Fruit fly (Drosophila melanogaster): ENCODE data around the gene CG43924.

CG43924 gene

dm6 chr2L:15750523-15751258 is 39.8 kb upstream of the CG43924 start, which contains the start of gene ND-B17 (continued):
- TF ChIP-seq Fer3 (tag; optimal IDR thresholded peaks at IDR 0.05): no peak
- peak; percentile 18 for TF ChIP-seq vfl (GFP tag; optimal IDR thresholded peaks at IDR 0.05)
- no peak for TF ChIP-seq Doc3 (GFP tag; IDR thresholded peaks at IDR 0.05; ENCODE audit: partially characterized antibody)
- peak; percentile 53; the same call in 1 of the 2 replicates for TF ChIP-seq CG7372 (GFP tag; IDR thresholded peaks at IDR 0.05)
- TF ChIP-seq CG4707 (GFP tag; optimal IDR thresholded peaks at IDR 0.05): no peak
- TF ChIP-seq Neu2 (GFP tag; optimal IDR thresholded peaks at IDR 0.05; ENCODE audit: borderline replicate concordance): no peak
- 0 out of 2 replicates have a peak, but pooled peaks have one; percentile 19 for TF ChIP-seq Rx (GFP tag; IDR thresholded peaks at IDR 0.05)
- no peak for TF ChIP-seq gcm (GFP tag; optimal IDR thresholded peaks at IDR 0.05)
- no peak for TF ChIP-seq CG17361 (GFP tag; IDR thresholded peaks at IDR 0.05)
- no peak for TF ChIP-seq CG12769 (tag; optimal IDR thresholded peaks at IDR 0.05)
- TF ChIP-seq eve (GFP tag; optimal IDR thresholded peaks at IDR 0.05): no peak
- TF ChIP-seq Oaz (GFP tag; IDR thresholded peaks at IDR 0.05): peak; percentile 45; the same call in 1 of the 2 replicates
- TF ChIP-seq NfI (GFP tag; optimal IDR thresholded peaks at IDR 0.05): no peak
- no peak for TF ChIP-seq ATbp (GFP tag; optimal IDR thresholded peaks at IDR 0.05)
- TF ChIP-seq eyg (GFP tag; optimal IDR thresholded peaks at IDR 0.05): no peak
- no peak for TF ChIP-seq Dfd (GFP tag; optimal IDR thresholded peaks at IDR 0.05)
- TF ChIP-seq knrl (GFP tag; IDR thresholded peaks at IDR 0.05; ENCODE audit: partially characterized antibody): no peak
- peak; percentile 21 for TF ChIP-seq CG12155 (GFP tag; optimal IDR thresholded peaks at IDR 0.05)
- no peak for TF ChIP-seq CG16779 (GFP tag; IDR thresholded peaks at IDR 0.05)
- peak; percentile 46 for TF ChIP-seq Hr3 (GFP tag; optimal IDR thresholded peaks at IDR 0.05)
- TF ChIP-seq CG10147 (GFP tag; optimal IDR thresholded peaks at IDR 0.05): no peak
- no peak for TF ChIP-seq CG1832 (GFP tag; optimal IDR thresholded peaks at IDR 0.05)
- no peak for TF ChIP-seq CG31224 (GFP tag; IDR thresholded peaks at IDR 0.05)
- peak; percentile 39 for TF ChIP-seq CG8089 (GFP tag; optimal IDR thresholded peaks at IDR 0.05)
- no peak for TF ChIP-seq CG9727 (GFP tag; optimal IDR thresholded peaks at IDR 0.05)
- peak in 1 of 2 experiments; percentile 55 for TF ChIP-seq pan (optimal IDR thresholded peaks at IDR 0.05)
- peak; percentile 27 to 58 for TF ChIP-seq pan (GFP tag; optimal IDR thresholded peaks at IDR 0.05 in 1 of 2, IDR thresholded peaks at IDR 0.05 in 1 of 2)
- TF ChIP-seq prd (optimal IDR thresholded peaks at IDR 0.05): no peak
- TF ChIP-seq prd (GFP tag; IDR thresholded peaks at IDR 0.05): no peak; the same call in 2 of the 3 replicates
- TF ChIP-seq CG4404 (GFP tag; IDR thresholded peaks at IDR 0.05): no peak
- 0 out of 2 replicates have a peak, but pooled peaks have one; percentile 10 for TF ChIP-seq amos (GFP tag; IDR thresholded peaks at IDR 0.05; ENCODE audit: partially characterized antibody)
- TF ChIP-seq E2f1 (GFP tag; IDR thresholded peaks at IDR 0.05): peak; percentile 34
- TF ChIP-seq dm (GFP tag; optimal IDR thresholded peaks at IDR 0.05): peak; percentile 50
- TF ChIP-seq CG8281 (tag; optimal IDR thresholded peaks at IDR 0.05): no peak
- no peak for TF ChIP-seq pros (GFP tag; optimal IDR thresholded peaks at IDR 0.05)
- peak; percentile 50 for TF ChIP-seq CG12391 (tag; optimal IDR thresholded peaks at IDR 0.05)
- TF ChIP-seq CG14050 (GFP tag; IDR thresholded peaks at IDR 0.05): peak; percentile 22; the same call in 2 of the 3 replicates
- peak; percentile 36 for TF ChIP-seq B-H2 (GFP tag; optimal IDR thresholded peaks at IDR 0.05)
- no peak for TF ChIP-seq ems (GFP tag; optimal IDR thresholded peaks at IDR 0.05)
- peak; percentile 61 for TF ChIP-seq HmgD (GFP tag; optimal IDR thresholded peaks at IDR 0.05)
- peak; percentile 24 for TF ChIP-seq her (GFP tag; optimal IDR thresholded peaks at IDR 0.05)
- TF ChIP-seq dysf (GFP tag; IDR thresholded peaks at IDR 0.05): 0 out of 3 replicates have a peak, but pooled peaks have one; percentile 31
- TF ChIP-seq zen (tag; optimal IDR thresholded peaks at IDR 0.05): no peak
- TF ChIP-seq gsb (GFP tag; IDR thresholded peaks at IDR 0.05): no peak
- TF ChIP-seq repo (GFP tag; optimal IDR thresholded peaks at IDR 0.05): no peak
- TF ChIP-seq fd102C (GFP tag; optimal IDR thresholded peaks at IDR 0.05): no peak
- no peak for TF ChIP-seq CG31365 (tag; optimal IDR thresholded peaks at IDR 0.05)

Measured in whole organism, embryonic.